Fruit fly (Drosophila melanogaster) whole organism, prepupa: ENCODE results near the gene CG7408.

Experiments used
- CG11294 ChIP-seq: fragments of 200-800 bp; sonication (Bioruptor generic); IDR thresholded peaks from 2 replicates; pipeline ENCODE4 v1.3.6; 2022; ENCODE audit warnings: missing biosample characterization, missing genetic modification characterization
- CG15336 ChIP-seq: fragments of 200-800 bp; sonication (Bioruptor generic); IDR thresholded peaks from 2 replicates; pipeline ENCODE4 v1.3.6; 2022; ENCODE audit warnings: missing biosample characterization, missing genetic modification characterization
- CG1621 ChIP-seq: fragments of 200-800 bp; sonication (Bioruptor generic); optimal IDR thresholded peaks from 3 replicates; lab custom pipeline; 2018; ENCODE audit warnings: missing biosample characterization, mild to moderate bottlenecking, missing genetic modification characterization
- CG16779 ChIP-seq: fragments of 200-800 bp; sonication (Bioruptor generic); optimal IDR thresholded peaks from 3 replicates; lab custom pipeline; 2017; ENCODE audit warnings: missing biosample characterization, mild to moderate bottlenecking, missing genetic modification characterization
- Eip75B ChIP-seq: fragments of 200-800 bp; sonication (Bioruptor generic); optimal IDR thresholded peaks from 3 replicates; lab custom pipeline; 2016; ENCODE audit warnings: missing biosample characterization, missing genetic modification characterization
- Eip78C ChIP-seq: fragments of 200-800 bp; sonication (Bioruptor generic); peaks from one replicate; lab custom pipeline; 2016; ENCODE audit warnings: missing biosample characterization, missing genetic modification characterization
- Ets96B ChIP-seq: fragments of 200-800 bp; optimal IDR thresholded peaks from 2 replicates; lab custom pipeline; 2019; ENCODE audit warnings: missing biosample characterization, mild to moderate bottlenecking, missing genetic modification characterization, moderate library complexity
- Sox102F ChIP-seq: fragments of 200-800 bp; sonication (Bioruptor generic); optimal IDR thresholded peaks from 2 replicates; lab custom pipeline; 2016; ENCODE audit warnings: missing biosample characterization, mild to moderate bottlenecking, missing genetic modification characterization

dm6 chr3L:17928106-17928505 lies 49.2 kb downstream of the CG7408 start:
- TF ChIP-seq Sox102F (no peak), CG11294 (GFP tag; lab: Robert Waterston, UW) (no peak), CG16779 (no peak), CG1621 (no peak), Ets96B (tag; lab: Kevin White, UChicago) (no peak), CG15336 (GFP tag; lab: Robert Waterston, UW) (no peak), Eip78C (GFP tag; lab: Kevin White, UChicago) (no peak), Eip75B (no peak)
